Worm (Caenorhabditis elegans): ENCODE measurements around the gene M01F1.9.

- TF ChIP-seq lin-32 (GFP tag; optimal IDR thresholded peaks at IDR 0.05) (no peak), bed-3 (GFP tag; optimal IDR thresholded peaks at IDR 0.05) (no peak), mab-5 (tag; optimal IDR thresholded peaks at IDR 0.05) (no peak), elt-3 (tag; optimal IDR thresholded peaks at IDR 0.05) (no peak), unc-39 (tag; optimal IDR thresholded peaks at IDR 0.05) (no peak)
Observed at ce11 chrIII:3487133-3487532, 11.7 kb downstream of the M01F1.9 start.

Measured in whole organism, mixed stage, embryonic.